Fruit fly (Drosophila melanogaster) whole organism, prepupa: ENCODE results near the gene Sarm.

Experiments
- Blimp-1 ChIP-seq: fragments of 200-800 bp; sonication (Bioruptor generic); optimal IDR thresholded peaks from 3 replicates; lab custom pipeline; 2017; ENCODE audit warnings: missing biosample characterization, missing genetic modification characterization, mild to moderate bottlenecking, moderate library complexity, missing genetic modification reagents
- CG10631 ChIP-seq: fragments of 200-800 bp; sonication (Bioruptor generic); optimal IDR thresholded peaks from 2 replicates; lab custom pipeline; 2016; ENCODE audit warnings: missing biosample characterization, missing genetic modification characterization
- CG10669 ChIP-seq: fragments of 200-800 bp; sonication (Bioruptor generic); optimal IDR thresholded peaks from 3 replicates; lab custom pipeline; 2018; ENCODE audit warnings: missing biosample characterization, mild to moderate bottlenecking, missing genetic modification characterization, moderate library complexity
- CG11294 ChIP-seq: fragments of 200-800 bp; sonication (Bioruptor generic); IDR thresholded peaks from 2 replicates; pipeline ENCODE4 v1.3.6; 2022; ENCODE audit warnings: missing biosample characterization, missing genetic modification characterization
- CG11762 ChIP-seq: fragments of 200-800 bp; sonication (Bioruptor generic); optimal IDR thresholded peaks from 3 replicates; lab custom pipeline; 2016; ENCODE audit warnings: missing biosample characterization, missing genetic modification characterization; ENCODE audit not compliant: insufficient read depth
- CG15336 ChIP-seq: fragments of 200-800 bp; sonication (Bioruptor generic); IDR thresholded peaks from 2 replicates; pipeline ENCODE4 v1.3.6; 2022; ENCODE audit warnings: missing biosample characterization, missing genetic modification characterization
- CG1621 ChIP-seq: fragments of 200-800 bp; sonication (Bioruptor generic); optimal IDR thresholded peaks from 3 replicates; lab custom pipeline; 2018; ENCODE audit warnings: missing biosample characterization, mild to moderate bottlenecking, missing genetic modification characterization
- CG16779 ChIP-seq: fragments of 200-800 bp; sonication (Bioruptor generic); optimal IDR thresholded peaks from 3 replicates; lab custom pipeline; 2017; ENCODE audit warnings: missing biosample characterization, mild to moderate bottlenecking, missing genetic modification characterization
- CG3032 ChIP-seq: fragments of 200-800 bp; optimal IDR thresholded peaks from 2 replicates; lab custom pipeline; 2019; ENCODE audit warnings: missing biosample characterization, mild to moderate bottlenecking, missing genetic modification characterization, moderate library complexity
- CG31627 ChIP-seq: fragments of 200-800 bp; sonication (Bioruptor generic); optimal IDR thresholded peaks from 3 replicates; lab custom pipeline; 2016; ENCODE audit warnings: missing biosample characterization, missing genetic modification characterization
- CG32006 ChIP-seq: fragments of 200-800 bp; sonication (Bioruptor generic); optimal IDR thresholded peaks from 3 replicates; lab custom pipeline; 2017; ENCODE audit warnings: missing biosample characterization, mild to moderate bottlenecking, missing genetic modification characterization
- CG34406 ChIP-seq: fragments of 200-800 bp; sonication (Bioruptor generic); optimal IDR thresholded peaks from 3 replicates; lab custom pipeline; 2016; ENCODE audit warnings: missing biosample characterization, missing genetic modification characterization
- CG3919 ChIP-seq: fragments of 200-800 bp; sonication (Bioruptor generic); optimal IDR thresholded peaks from 3 replicates; lab custom pipeline; 2016; ENCODE audit warnings: missing biosample characterization, missing genetic modification characterization
- CG4318 ChIP-seq: fragments of 200-800 bp; sonication (Bioruptor generic); optimal IDR thresholded peaks from 3 replicates; lab custom pipeline; 2017; ENCODE audit warnings: missing biosample characterization, mild to moderate bottlenecking, missing genetic modification characterization
- CG6163 ChIP-seq: fragments of 200-800 bp; sonication (Bioruptor generic); IDR thresholded peaks from 3 replicates; pipeline ENCODE4 v1.3.6; 2022; ENCODE audit warnings: missing biosample characterization, missing genetic modification characterization
- CG6276 ChIP-seq: fragments of 200-800 bp; sonication (Bioruptor generic); optimal IDR thresholded peaks from 2 replicates; lab custom pipeline; 2017; ENCODE audit warnings: missing biosample characterization, mild to moderate bottlenecking, missing genetic modification characterization
- CG6792 ChIP-seq: fragments of 200-800 bp; sonication (Bioruptor generic); optimal IDR thresholded peaks from 3 replicates; lab custom pipeline; 2016; ENCODE audit warnings: missing biosample characterization, missing genetic modification characterization
- CG6808 ChIP-seq: fragments of 200-800 bp; sonication (Bioruptor generic); optimal IDR thresholded peaks from 3 replicates; lab custom pipeline; 2017; ENCODE audit warnings: missing biosample characterization, missing genetic modification characterization, mild to moderate bottlenecking, moderate library complexity, missing genetic modification reagents
- CG6854 ChIP-seq: fragments of 200-800 bp; sonication (Bioruptor generic); optimal IDR thresholded peaks from 2 replicates; lab custom pipeline; 2017; ENCODE audit warnings: missing biosample characterization, mild to moderate bottlenecking, missing genetic modification characterization
- CG7368 ChIP-seq: fragments of 200-800 bp; sonication (Bioruptor generic); optimal IDR thresholded peaks from 3 replicates; lab custom pipeline; 2016; ENCODE audit warnings: missing biosample characterization, missing genetic modification characterization
- CG8319 ChIP-seq: fragments of 200-800 bp; sonication (Bioruptor generic); optimal IDR thresholded peaks from 3 replicates; lab custom pipeline; 2016; ENCODE audit warnings: missing biosample characterization, missing genetic modification characterization
- CG8632 ChIP-seq: fragments of 200-800 bp; sonication (Bioruptor generic); optimal IDR thresholded peaks from 3 replicates; lab custom pipeline; 2016; ENCODE audit warnings: missing biosample characterization, missing genetic modification characterization
- CG9139 ChIP-seq: fragments of 200-800 bp; sonication (Bioruptor generic); optimal IDR thresholded peaks from 3 replicates; lab custom pipeline; 2017; ENCODE audit warnings: missing biosample characterization, mild to moderate bottlenecking, missing genetic modification characterization
- Eip75B ChIP-seq: fragments of 200-800 bp; sonication (Bioruptor generic); optimal IDR thresholded peaks from 3 replicates; lab custom pipeline; 2016; ENCODE audit warnings: missing biosample characterization, missing genetic modification characterization
- Eip78C ChIP-seq: fragments of 200-800 bp; sonication (Bioruptor generic); peaks from one replicate; lab custom pipeline; 2016; ENCODE audit warnings: missing biosample characterization, missing genetic modification characterization
- Eip93F ChIP-seq: fragments of 200-800 bp; sonication (Bioruptor generic); optimal IDR thresholded peaks from 2 replicates; lab custom pipeline; 2016; ENCODE audit warnings: missing biosample characterization, mild to moderate bottlenecking, missing genetic modification characterization
- Ets21C ChIP-seq: fragments of 200-800 bp; sonication (Bioruptor generic); optimal IDR thresholded peaks from 3 replicates; lab custom pipeline; 2016; ENCODE audit warnings: missing biosample characterization, missing genetic modification characterization
- Ets96B ChIP-seq: fragments of 200-800 bp; optimal IDR thresholded peaks from 2 replicates; lab custom pipeline; 2019; ENCODE audit warnings: missing biosample characterization, mild to moderate bottlenecking, missing genetic modification characterization, moderate library complexity
- Hr38 ChIP-seq: sonication (Bioruptor generic); optimal IDR thresholded peaks from 2 replicates; lab custom pipeline; 2016; ENCODE audit warnings: missing biosample characterization, missing genetic modification characterization
- Hr39 ChIP-seq: fragments of 200-800 bp; sonication (Bioruptor generic); optimal IDR thresholded peaks from 2 replicates; lab custom pipeline; 2016; ENCODE audit warnings: missing biosample characterization, missing genetic modification characterization
- Hr4 ChIP-seq: fragments of 200-800 bp; sonication (Bioruptor generic); optimal IDR thresholded peaks from 3 replicates; lab custom pipeline; 2016; ENCODE audit warnings: missing biosample characterization, missing genetic modification characterization
- Lpt ChIP-seq: fragments of 200-800 bp; sonication (Bioruptor generic); optimal IDR thresholded peaks from 3 replicates; lab custom pipeline; 2016; ENCODE audit warnings: missing biosample characterization, missing genetic modification characterization
- OdsH ChIP-seq: fragments of 200-800 bp; sonication (Bioruptor generic); optimal IDR thresholded peaks from 3 replicates; lab custom pipeline; 2016; ENCODE audit warnings: missing biosample characterization, missing genetic modification characterization
- Sox102F ChIP-seq: fragments of 200-800 bp; sonication (Bioruptor generic); optimal IDR thresholded peaks from 2 replicates; lab custom pipeline; 2016; ENCODE audit warnings: missing biosample characterization, mild to moderate bottlenecking, missing genetic modification characterization
- Sox15 ChIP-seq: fragments of 200-800 bp; sonication (Bioruptor generic); optimal IDR thresholded peaks from 3 replicates; lab custom pipeline; 2016; ENCODE audit warnings: missing biosample characterization, missing genetic modification characterization
- acj6 ChIP-seq: fragments of 200-800 bp; sonication (Bioruptor generic); optimal IDR thresholded peaks from 3 replicates; lab custom pipeline; 2016; ENCODE audit warnings: missing biosample characterization, missing genetic modification characterization
- eg ChIP-seq: fragments of 200-800 bp; sonication (Bioruptor generic); IDR thresholded peaks from 3 replicates; pipeline ENCODE4 v1.3.6; 2022; ENCODE audit warnings: missing biosample characterization, missing genetic modification characterization
- esn ChIP-seq: fragments of 200-800 bp; sonication (Bioruptor generic); optimal IDR thresholded peaks from 2 replicates; lab custom pipeline; 2016; ENCODE audit warnings: missing biosample characterization, mild to moderate bottlenecking, missing genetic modification characterization, moderate library complexity
- fd59A ChIP-seq: fragments of 200-800 bp; sonication (Bioruptor generic); optimal IDR thresholded peaks from 2 replicates; lab custom pipeline; 2017; ENCODE audit warnings: missing biosample characterization, mild to moderate bottlenecking, missing genetic modification characterization, missing genetic modification reagents
- fkh ChIP-seq: fragments of 200-800 bp; sonication (Bioruptor generic); optimal IDR thresholded peaks from 3 replicates; lab custom pipeline; 2017; ENCODE audit warnings: missing biosample characterization, mild to moderate bottlenecking, missing genetic modification characterization, moderate library complexity
- lz ChIP-seq: fragments of 200-800 bp; sonication (Bioruptor generic); optimal IDR thresholded peaks from 3 replicates; lab custom pipeline; 2016; ENCODE audit warnings: missing biosample characterization, missing genetic modification characterization
- net ChIP-seq: fragments of 200-800 bp; sonication (Bioruptor generic); optimal IDR thresholded peaks from 3 replicates; lab custom pipeline; 2016; ENCODE audit warnings: missing biosample characterization, missing genetic modification characterization
- pdm3 ChIP-seq: fragments of 200-800 bp; sonication (Bioruptor generic); optimal IDR thresholded peaks from 3 replicates; lab custom pipeline; 2016; ENCODE audit warnings: missing biosample characterization, missing genetic modification characterization
- spab ChIP-seq: fragments of 200-800 bp; sonication (Bioruptor generic); optimal IDR thresholded peaks from 2 replicates; lab custom pipeline; 2017; ENCODE audit warnings: missing biosample characterization, mild to moderate bottlenecking, missing genetic modification characterization, missing genetic modification reagents
- ss ChIP-seq, 2 experiments: fragments of 200-800 bp; sonication (Bioruptor generic); optimal IDR thresholded peaks; 2 replicates in 1 of 2; 3 replicates in 1 of 2; lab custom pipeline; 2017 to 2018; ENCODE audit warnings: mild to moderate bottlenecking in 2 of 2, missing biosample characterization in 2 of 2, missing genetic modification characterization in 2 of 2, moderate library complexity in 1 of 2

Gene Sarm

dm6 chr3L:8081822-8082221, 18.1 kb downstream of the Sarm start (continued):
- TF ChIP-seq CG34406 (GFP tag; lab: Kevin White, UChicago) (peak; percentile 19), CG3032 (tag; lab: Kevin White, UChicago) (peak; percentile 8), Sox102F (peak; percentile 85), esn (GFP tag; lab: Kevin White, UChicago) (peak; percentile 58), CG6792 (GFP tag; lab: Kevin White, UChicago) (peak; percentile 38), CG11294 (no peak), Eip93F (GFP tag; lab: Kevin White, UChicago) (peak; percentile 45), CG11762 (GFP tag; lab: Kevin White, UChicago) (peak; percentile 26), lz (GFP tag; lab: Kevin White, UChicago) (peak; percentile 51), CG16779 (tag; lab: Kevin White, UChicago) (peak; percentile 47), CG1621 (peak; percentile 16), fkh (GFP tag; lab: Kevin White, UChicago) (peak; percentile 88), CG15336 (GFP tag; lab: Robert Waterston, UW) (no peak; the same call in 1 of the 2 replicates), spab (GFP tag; lab: Kevin White, UChicago) (no peak)

dm6 chr3L:8086218-8086617, 22.5 kb downstream of the Sarm start:
- no peak for TF ChIP-seq CG15336 (GFP tag; lab: Robert Waterston, UW)
- TF ChIP-seq Hr4 (GFP tag; lab: Kevin White, UChicago), result no peak
- TF ChIP-seq Blimp-1 (GFP tag; lab: Kevin White, UChicago), result no peak
- TF ChIP-seq fd59A, result no peak
- TF ChIP-seq CG31627 (GFP tag; lab: Kevin White, UChicago), result no peak
- TF ChIP-seq CG6854 (GFP tag; lab: Kevin White, UChicago), result no peak
- TF ChIP-seq CG10669 (GFP tag; lab: Kevin White, UChicago), result no peak
- TF ChIP-seq lz (GFP tag; lab: Kevin White, UChicago), result no peak
- TF ChIP-seq Hr39 (GFP tag; lab: Kevin White, UChicago), result no peak
- no peak for TF ChIP-seq CG11294
- no peak for TF ChIP-seq CG6276
- no peak for TF ChIP-seq Ets96B (tag; lab: Kevin White, UChicago)
- no peak for TF ChIP-seq CG7368 (GFP tag; lab: Kevin White, UChicago)
- TF ChIP-seq CG6163 (GFP tag; lab: Robert Waterston, UW), result no peak
- no peak for TF ChIP-seq CG10631 (GFP tag; lab: Kevin White, UChicago)
- TF ChIP-seq Sox102F, result no peak
- no peak for TF ChIP-seq CG3032 (tag; lab: Kevin White, UChicago)
- no peak for TF ChIP-seq pdm3 (GFP tag; lab: Kevin White, UChicago)
- no peak for TF ChIP-seq CG8632 (GFP tag; lab: Kevin White, UChicago)
- TF ChIP-seq Eip93F (GFP tag; lab: Kevin White, UChicago), result no peak

dm6 chr3L:8091650-8092068, 28.0 kb downstream of the Sarm start, which contains the start of gene CG7565:
CG7565 (minus strand) TSS chr3L:8091786.
- TF ChIP-seq Sox102F (peak; percentile 36), CG11294 (no peak), CG16779 (tag; lab: Kevin White, UChicago) (no peak), CG6276 (no peak), CG6808 (no peak), CG31627 (GFP tag; lab: Kevin White, UChicago) (peak; percentile 9), Lpt (GFP tag; lab: Kevin White, UChicago) (no peak), Eip75B (GFP tag; lab: Kevin White, UChicago) (no peak), Blimp-1 (GFP tag; lab: Kevin White, UChicago) (no peak), pdm3 (GFP tag; lab: Kevin White, UChicago) (no peak), CG8632 (GFP tag; lab: Kevin White, UChicago) (no peak), CG3919 (GFP tag; lab: Kevin White, UChicago) (peak; percentile 44), Ets21C (no peak), CG6792 (GFP tag; lab: Kevin White, UChicago) (peak; percentile 19), fd59A (no peak), net (GFP tag; lab: Kevin White, UChicago) (peak; percentile 50), fkh (GFP tag; lab: Kevin White, UChicago) (peak; percentile 13), OdsH (GFP tag; lab: Kevin White, UChicago) (peak; percentile 12), CG32006 (GFP tag; lab: Kevin White, UChicago) (no peak), eg (GFP tag; lab: Robert Waterston, UW) (0 out of 3 replicates have a peak, but pooled peaks have one; percentile 37), CG4318 (GFP tag; lab: Kevin White, UChicago) (no peak), CG9139 (GFP tag; lab: Kevin White, UChicago) (no peak), CG6854 (GFP tag; lab: Kevin White, UChicago) (no peak), Hr38 (no peak), acj6 (no peak), ss (GFP tag; optimal IDR thresholded peaks at IDR 0.05; lab: Kevin White, UChicago) (peak in 1 of 2 experiments; percentile 1), CG10631 (GFP tag; lab: Kevin White, UChicago) (no peak), CG8319 (GFP tag; lab: Kevin White, UChicago) (peak; percentile 7), Eip93F (GFP tag; lab: Kevin White, UChicago) (no peak), Sox15 (no peak), Eip78C (GFP tag; lab: Kevin White, UChicago) (peak; percentile 56)
